Worm (Caenorhabditis elegans) whole organism, L2 larva: ENCODE measurements around the gene D1054.1.
A peak's percentile ranks its signal among the peaks of the same experiment; 100 is the strongest.

Experiments used
- C34F6.9 ChIP-seq: fragments of 150-350 bp; optimal IDR thresholded peaks from 2 replicates; lab custom pipeline; 2014; ENCODE audit warnings: missing biosample characterization, missing genetic modification characterization
- F13H6.1 ChIP-seq: sonication (generic microtip); optimal IDR thresholded peaks from 2 replicates; lab custom pipeline; 2016; ENCODE audit warnings: missing genetic modification characterization, missing compliant biosample characterization
- R02D3.7 ChIP-seq: fragments of 150-350 bp; optimal IDR thresholded peaks from 2 replicates; lab custom pipeline; 2014; ENCODE audit warnings: missing biosample characterization, missing genetic modification characterization
- Y55F3AM.14 ChIP-seq: fragments of 200-800 bp; sonication (Bioruptor generic); optimal IDR thresholded peaks from 2 replicates; lab custom pipeline; 2018; ENCODE audit warnings: mild to moderate bottlenecking, missing genetic modification characterization, missing compliant biosample characterization
- aly-2 ChIP-seq: fragments of 150-350 bp; optimal IDR thresholded peaks from 2 replicates; lab custom pipeline; 2014; ENCODE audit warnings: missing biosample characterization, missing genetic modification characterization
- ama-1 ChIP-seq: fragments of 150-350 bp; optimal IDR thresholded peaks from 2 replicates; lab custom pipeline; 2018; ENCODE audit warnings: inconsistent platforms
- blmp-1 ChIP-seq: sonication (generic microtip); optimal IDR thresholded peaks from 2 replicates; lab custom pipeline; 2017; ENCODE audit warnings: missing genetic modification characterization, mild to moderate bottlenecking, missing compliant biosample characterization, antibody characterized with exemption, moderate library complexity; ENCODE audit not compliant: insufficient read depth
- crh-2 ChIP-seq: sonication (generic microtip); optimal IDR thresholded peaks from 2 replicates; lab custom pipeline; 2017; ENCODE audit warnings: missing biosample characterization, missing genetic modification characterization
- egl-27 ChIP-seq: sonication (generic microtip); optimal IDR thresholded peaks from 3 replicates; lab custom pipeline; 2017; ENCODE audit warnings: missing biosample characterization, missing genetic modification reagents, missing genetic modification characterization
- elt-1 ChIP-seq: fragments of 150-350 bp; optimal IDR thresholded peaks from 2 replicates; lab custom pipeline; 2014; ENCODE audit warnings: missing biosample characterization, missing genetic modification characterization
- fos-1 ChIP-seq: fragments of 150-350 bp; optimal IDR thresholded peaks from 2 replicates; lab custom pipeline; 2014; ENCODE audit warnings: missing biosample characterization, missing genetic modification characterization
- gmeb-1 ChIP-seq: fragments of 150-350 bp; optimal IDR thresholded peaks from 2 replicates; lab custom pipeline; 2014; ENCODE audit warnings: missing biosample characterization, missing genetic modification characterization
- lin-11 ChIP-seq: fragments of 150-350 bp; sonication (generic microtip); optimal IDR thresholded peaks from 2 replicates; lab custom pipeline; 2014; ENCODE audit warnings: missing biosample characterization, missing genetic modification characterization, inconsistent platforms, mixed read lengths
- lin-39 ChIP-seq: fragments of 150-350 bp; optimal IDR thresholded peaks from 2 replicates; lab custom pipeline; 2014; ENCODE audit warnings: missing biosample characterization, missing genetic modification reagents, missing genetic modification characterization
- lsy-2 ChIP-seq, 2 experiments: fragments of 150-350 bp in 1 of 2; sonication (generic microtip) in 1 of 2; optimal IDR thresholded peaks; 2 replicates each; lab custom pipeline; 2014 to 2017; ENCODE audit warnings: missing biosample characterization in 2 of 2, missing genetic modification characterization in 2 of 2
- mdl-1 ChIP-seq, 2 experiments: fragments of 150-350 bp in 1 of 2; sonication (generic microtip) in 1 of 2; optimal IDR thresholded peaks; 2 replicates each; lab custom pipeline; 2017; ENCODE audit warnings: missing biosample characterization in 2 of 2, missing genetic modification characterization in 2 of 2
- nhr-11 ChIP-seq: fragments of 150-350 bp; optimal IDR thresholded peaks from 2 replicates; lab custom pipeline; 2014; ENCODE audit warnings: missing biosample characterization, missing genetic modification characterization
- nhr-129 ChIP-seq: fragments of 150-350 bp; optimal IDR thresholded peaks from 2 replicates; lab custom pipeline; 2014; ENCODE audit warnings: missing biosample characterization, missing genetic modification characterization
- nhr-23 ChIP-seq: fragments of 150-350 bp; optimal IDR thresholded peaks from 2 replicates; lab custom pipeline; 2014; ENCODE audit warnings: missing biosample characterization, missing genetic modification reagents, missing genetic modification characterization
- nhr-25 ChIP-seq: fragments of 150-350 bp; sonication (generic microtip); optimal IDR thresholded peaks from 3 replicates; lab custom pipeline; 2014; ENCODE audit warnings: missing biosample characterization, missing genetic modification characterization
- nhr-6 ChIP-seq: fragments of 150-350 bp; optimal IDR thresholded peaks from 2 replicates; lab custom pipeline; 2014; ENCODE audit warnings: missing biosample characterization, missing genetic modification characterization
- nhr-77 ChIP-seq: fragments of 150-350 bp; optimal IDR thresholded peaks from 2 replicates; lab custom pipeline; 2014; ENCODE audit warnings: missing biosample characterization, missing genetic modification characterization
- peb-1 ChIP-seq: fragments of 150-350 bp; optimal IDR thresholded peaks from 2 replicates; lab custom pipeline; 2014; ENCODE audit warnings: missing biosample characterization, missing genetic modification characterization
- sem-4 ChIP-seq: fragments of 150-350 bp; optimal IDR thresholded peaks from 2 replicates; lab custom pipeline; 2014; ENCODE audit warnings: missing biosample characterization, missing genetic modification reagents, missing genetic modification characterization
- sma-9 ChIP-seq, 2 experiments: fragments of 150-350 bp in 1 of 2; sonication (generic microtip) in 1 of 2; optimal IDR thresholded peaks; 2 replicates each; lab custom pipeline; 2014 to 2016; ENCODE audit warnings: missing genetic modification characterization in 2 of 2, mild to moderate bottlenecking in 1 of 2, missing biosample characterization in 1 of 2, missing compliant biosample characterization in 1 of 2, missing genetic modification reagents in 1 of 2, moderate library complexity in 1 of 2
- unc-55 ChIP-seq: fragments of 150-350 bp; sonication (generic microtip); optimal IDR thresholded peaks from 3 replicates; lab custom pipeline; 2014; ENCODE audit warnings: missing biosample characterization, missing genetic modification reagents, missing genetic modification characterization
- unc-62 ChIP-seq: fragments of 150-350 bp; optimal IDR thresholded peaks from 2 replicates; lab custom pipeline; 2014; ENCODE audit warnings: missing biosample characterization, missing genetic modification reagents, missing genetic modification characterization
- zag-1 ChIP-seq: fragments of 150-350 bp; optimal IDR thresholded peaks from 2 replicates; lab custom pipeline; 2014; ENCODE audit warnings: missing biosample characterization, missing genetic modification characterization
- ztf-1 ChIP-seq: fragments of 200-800 bp; sonication (Bioruptor generic); conservative IDR thresholded peaks from 2 replicates; pipeline ENCODE4 v1.3.6; 2022; ENCODE audit warnings: missing genetic modification characterization, missing compliant biosample characterization

D1054.1 gene

DNA sequence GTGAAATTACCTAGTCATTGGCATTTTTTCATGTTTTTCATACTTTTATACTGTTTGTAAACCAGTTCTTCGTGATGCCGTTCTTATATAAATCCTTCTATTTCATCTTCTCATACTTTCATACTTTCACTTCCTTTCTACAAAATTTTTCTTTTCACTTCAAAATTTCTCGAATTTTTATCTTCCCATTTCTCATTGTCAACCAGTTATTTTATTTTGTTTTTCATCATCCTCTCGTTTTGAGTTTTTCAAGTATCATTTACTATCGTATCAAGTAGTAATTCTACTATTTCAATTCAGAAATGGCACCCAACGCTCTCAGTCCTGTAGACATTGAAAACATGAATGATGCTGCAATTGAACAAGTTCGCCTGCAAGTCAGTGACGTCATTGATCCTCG lies 11.4 kb downstream of the D1054.1 start, which contains the start of gene F28H7.8:
TSS of gene F28H7.8 (plus strand) at position 301 of the 400 bp plus-strand sequence.
- TF ChIP-seq blmp-1 (tag; lab: Kevin White, UChicago), result peak; percentile 27
- no peak for TF ChIP-seq peb-1
- TF ChIP-seq nhr-25 (tag; lab: Kevin White, UChicago), result peak; percentile 21

- TF ChIP-seq nhr-25 (tag; lab: Kevin White, UChicago) (peak; percentile 74), nhr-129 (tag; lab: Kevin White, UChicago) (peak; percentile 35), sma-9 (GFP tag; optimal IDR thresholded peaks at IDR 0.05; lab: Kevin White, UChicago) (peak; percentile 0), sma-9 (tag; optimal IDR thresholded peaks at IDR 0.05; lab: Kevin White, UChicago) (no peak), nhr-6 (tag; lab: Kevin White, UChicago) (no peak), blmp-1 (tag; lab: Kevin White, UChicago) (peak; percentile 48)
Measured at ce11 chrV:10757128-10757527, 12.9 kb downstream of the D1054.1 start.

ce11 chrV:10756698-10757097 lies 13.3 kb downstream of the D1054.1 start, which contains the start of gene irld-6:
irld-6 (minus strand) TSS chrV:10756798.
- TF ChIP-seq egl-27 (tag; lab: Kevin White, UChicago), result no peak

DNA sequence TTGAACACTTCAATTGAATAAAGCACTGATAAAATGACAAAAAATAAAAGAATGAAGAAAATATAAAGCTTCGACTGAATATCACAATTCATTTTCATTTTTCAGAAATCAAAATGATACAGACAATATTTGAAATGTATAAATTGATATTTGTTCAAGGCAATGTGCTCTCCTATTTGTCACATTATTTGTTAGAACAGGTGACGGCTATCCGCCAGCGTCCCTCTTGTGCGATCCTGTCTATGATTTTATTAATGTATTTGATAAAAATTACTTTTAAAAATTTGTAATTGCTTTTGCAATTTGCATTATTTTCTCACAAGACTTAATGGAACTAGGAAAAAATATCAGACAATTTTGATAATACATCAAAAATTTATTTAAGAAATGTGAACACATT lies 16.0 kb downstream of the D1054.1 start, which contains the start of gene F28H7.7:
TSS of gene F28H7.7 (minus strand) at position 101 of the 400 bp plus-strand sequence.
- TF ChIP-seq nhr-11 (tag; lab: Kevin White, UChicago), result no peak
- no peak for TF ChIP-seq R02D3.7 (tag; lab: Kevin White, UChicago)
- no peak for TF ChIP-seq nhr-6 (tag; lab: Kevin White, UChicago)
- no peak for TF ChIP-seq lsy-2 (tag; optimal IDR thresholded peaks at IDR 0.05; lab: Kevin White, UChicago)
- no peak for TF ChIP-seq C34F6.9 (tag; lab: Kevin White, UChicago)
- no peak for TF ChIP-seq zag-1 (tag; lab: Kevin White, UChicago)
- no peak for TF ChIP-seq unc-62 (GFP tag; lab: Kevin White, UChicago)
- TF ChIP-seq elt-1 (tag; lab: Kevin White, UChicago), result no peak
- no peak for TF ChIP-seq gmeb-1 (tag; lab: Kevin White, UChicago)
- no peak for TF ChIP-seq ztf-1 (GFP tag; lab: Robert Waterston, UW)
- TF ChIP-seq ama-1 (lab: Kevin White, UChicago), result no peak
- TF ChIP-seq peb-1, result no peak
- no peak for TF ChIP-seq lin-11
- no peak for TF ChIP-seq mdl-1 (tag; optimal IDR thresholded peaks at IDR 0.05; lab: Kevin White, UChicago)
- no peak for TF ChIP-seq nhr-129 (tag; lab: Kevin White, UChicago)

DNA sequence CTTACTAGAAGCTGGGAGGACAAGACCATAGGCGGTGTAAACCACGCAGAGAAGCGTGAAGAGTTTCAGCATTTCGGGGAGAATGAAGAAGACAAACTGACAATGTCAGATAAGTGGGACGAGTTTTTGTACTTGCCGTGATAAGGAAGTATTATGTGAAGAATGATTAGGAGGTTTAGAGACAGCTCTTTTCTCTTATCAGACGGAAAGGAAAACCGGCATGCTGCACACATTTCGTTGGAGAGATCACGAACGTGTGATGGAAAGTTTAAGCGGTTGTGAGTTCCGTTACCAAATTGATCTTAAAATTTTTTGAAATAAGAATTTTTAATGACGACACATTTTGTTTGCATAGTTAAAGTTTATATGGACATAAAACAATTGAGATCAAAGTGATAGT lies 19.4 kb downstream of the D1054.1 start, which contains the start of gene F28H7.3:
TSS of gene F28H7.3 (minus strand) at position 159 of the 400 bp plus-strand sequence.
- TF ChIP-seq blmp-1 (tag; lab: Kevin White, UChicago) (no peak), crh-2 (tag; lab: Kevin White, UChicago) (peak; percentile 12), lin-39 (tag; lab: Kevin White, UChicago) (no peak), sma-9 (GFP tag; optimal IDR thresholded peaks at IDR 0.05; lab: Kevin White, UChicago) (peak; percentile 64), sma-9 (tag; optimal IDR thresholded peaks at IDR 0.05; lab: Kevin White, UChicago) (no peak), unc-55 (GFP tag; lab: Kevin White, UChicago) (no peak), F13H6.1 (tag; lab: Kevin White, UChicago) (no peak), mdl-1 (tag; optimal IDR thresholded peaks at IDR 0.05; lab: Kevin White, UChicago) (no peak), sem-4 (tag; lab: Kevin White, UChicago) (no peak), fos-1 (tag; lab: Kevin White, UChicago) (peak; percentile 71), nhr-77 (no peak)

ce11 chrV:10747263-10747951 lies 22.6 kb downstream of the D1054.1 start, which contains the start of the genes selt-1.2 and F28H7.2:
selt-1.2 (minus strand) TSS chrV:10747363.
F28H7.2 (plus strand) TSS chrV:10747901.
- TF ChIP-seq nhr-6 (tag; lab: Kevin White, UChicago), result no peak
- no peak for TF ChIP-seq aly-2 (tag; lab: Kevin White, UChicago)
- TF ChIP-seq crh-2 (tag; lab: Kevin White, UChicago), result no peak
- no peak for TF ChIP-seq nhr-23 (tag; lab: Kevin White, UChicago)
- no peak for TF ChIP-seq Y55F3AM.14 (GFP tag; lab: Kevin White, UChicago)
- no peak for TF ChIP-seq R02D3.7 (tag; lab: Kevin White, UChicago)
